Worm (Caenorhabditis elegans): Measurements from ENCODE around the gene F08B12.11.

Gene F08B12.11

DNA sequence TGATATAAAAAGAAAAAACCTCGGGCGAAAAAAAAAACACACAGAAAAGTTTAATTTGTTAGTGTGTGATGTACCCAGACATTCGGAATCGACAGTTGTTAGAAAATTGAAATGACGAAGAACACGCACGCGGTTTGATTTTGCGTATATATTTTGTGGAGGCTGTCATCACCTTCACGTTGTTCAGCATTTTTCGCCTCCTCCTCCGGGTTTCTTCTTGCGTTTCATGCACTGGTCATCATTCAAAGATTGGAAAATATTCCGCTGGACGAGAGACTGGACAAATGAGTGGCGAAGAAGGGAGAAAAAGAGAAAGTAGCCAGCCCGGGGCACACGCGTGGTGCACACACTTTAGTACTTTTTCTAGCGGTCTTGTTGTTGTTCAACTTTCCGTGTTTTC lies 40.0 kb upstream of the F08B12.11 start:
- TF ChIP-seq cey-2 (tag; optimal IDR thresholded peaks at IDR 0.05; ENCODE audit: borderline replicate concordance, insufficient read depth) (no peak), hlh-30 (tag; optimal IDR thresholded peaks at IDR 0.05; ENCODE audit: insufficient read depth) (peak; percentile 48), nhr-11 (tag; optimal IDR thresholded peaks at IDR 0.05) (peak; percentile 33), ceh-20 (GFP tag; IDR thresholded peaks at IDR 0.05) (no peak), mxl-3 (GFP tag; optimal IDR thresholded peaks at IDR 0.05) (peak; percentile 54), unc-62 (GFP tag; optimal IDR thresholded peaks at IDR 0.05 in 1 of 2) (peak in 1 of 2 experiments; percentile 98), unc-62 (tag; optimal IDR thresholded peaks at IDR 0.05) (no peak), fos-1 (tag; optimal IDR thresholded peaks at IDR 0.05) (no peak), daf-16 (GFP tag; optimal IDR thresholded peaks at IDR 0.05) (peak in 1 of 2 experiments; percentile 47), daf-16 (tag; optimal IDR thresholded peaks at IDR 0.05) (peak; percentile 17), hif-1 (tag; optimal IDR thresholded peaks at IDR 0.05) (peak in 1 of 2 experiments; percentile 16), hlh-11 (tag; optimal IDR thresholded peaks at IDR 0.05) (peak; percentile 42)

DNA sequence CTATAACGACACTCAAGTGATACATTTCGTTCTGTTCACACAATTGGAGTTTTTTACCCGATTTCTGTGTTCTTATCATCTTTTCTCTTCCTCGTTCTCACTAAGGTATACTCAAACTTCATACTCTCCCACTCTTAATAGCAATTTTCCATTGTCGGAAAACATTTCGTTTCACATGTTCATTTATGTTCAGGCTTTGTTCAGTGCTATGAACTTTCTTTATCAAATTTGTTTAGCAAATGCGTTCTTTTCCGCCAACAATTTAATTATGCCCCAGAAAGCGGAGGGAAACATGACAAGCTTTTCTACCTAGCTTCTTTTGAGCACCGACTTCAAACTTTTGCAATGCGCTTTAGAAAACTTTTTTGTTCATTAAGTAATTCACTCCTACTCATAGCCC lies 39.4 kb upstream of the F08B12.11 start:
- no peak for TF ChIP-seq daf-19 (GFP tag; conservative IDR thresholded peaks at IDR 0.05)
- no peak for TF ChIP-seq D1046.2 (GFP tag; IDR thresholded peaks at IDR 0.05)
- TF ChIP-seq mdl-1 (tag; optimal IDR thresholded peaks at IDR 0.05), result no peak
- no peak for TF ChIP-seq unc-130 (GFP tag; optimal IDR thresholded peaks at IDR 0.05)
- no peak for TF ChIP-seq egl-43 (GFP tag; IDR thresholded peaks at IDR 0.05)
- TF ChIP-seq dmd-6 (GFP tag; IDR thresholded peaks at IDR 0.05), result peak; percentile 18; the same call in 1 of the 2 replicates
- no peak for TF ChIP-seq ceh-82 (tag; optimal IDR thresholded peaks at IDR 0.05)
- TF ChIP-seq mdt-29 (GFP tag; IDR thresholded peaks at IDR 0.05), result no peak
- TF ChIP-seq set-16 (GFP tag; IDR thresholded peaks at IDR 0.05), result no peak
- no peak for TF ChIP-seq ztf-11 (tag; optimal IDR thresholded peaks at IDR 0.05)
- TF ChIP-seq madf-9 (GFP tag; conservative IDR thresholded peaks at IDR 0.05), result no peak
- no peak for TF ChIP-seq lsy-2 (tag; optimal IDR thresholded peaks at IDR 0.05)
- no peak for TF ChIP-seq madf-5 (GFP tag; IDR thresholded peaks at IDR 0.05)
- no peak for TF ChIP-seq hlh-30 (tag; optimal IDR thresholded peaks at IDR 0.05; ENCODE audit: insufficient read depth)
- no peak for TF ChIP-seq hlh-11 (tag; optimal IDR thresholded peaks at IDR 0.05)
- no peak for TF ChIP-seq hmg-1.1 (GFP tag; IDR thresholded peaks at IDR 0.05)
- TF ChIP-seq Y5F2A.4 (GFP tag; optimal IDR thresholded peaks at IDR 0.05), result no peak
- TF ChIP-seq unc-62 (GFP tag; optimal IDR thresholded peaks at IDR 0.05 in 1 of 2), result no peak
- TF ChIP-seq unc-62 (tag; optimal IDR thresholded peaks at IDR 0.05), result no peak
- TF ChIP-seq mes-2 (tag; optimal IDR thresholded peaks at IDR 0.05; ENCODE audit: poor library complexity, severe bottlenecking), result no peak
- no peak for TF ChIP-seq Y48G9A.11 (GFP tag; IDR thresholded peaks at IDR 0.05)
- TF ChIP-seq fos-1 (tag; optimal IDR thresholded peaks at IDR 0.05), result no peak
- peak; percentile 5 for TF ChIP-seq pqm-1 (tag; optimal IDR thresholded peaks at IDR 0.05)
- no peak for TF ChIP-seq rbr-2 (tag; optimal IDR thresholded peaks at IDR 0.05)
- TF ChIP-seq tag-97 (GFP tag; IDR thresholded peaks at IDR 0.05), result 0 out of 2 replicates have a peak, but pooled peaks have one; percentile 56
- peak; percentile 34 for TF ChIP-seq nhr-28 (tag; optimal IDR thresholded peaks at IDR 0.05)
- no peak for TF ChIP-seq nhr-10 (tag; optimal IDR thresholded peaks at IDR 0.05)
- no peak for TF ChIP-seq nhr-25 (tag; optimal IDR thresholded peaks at IDR 0.05; ENCODE audit: borderline replicate concordance, insufficient read depth)
- TF ChIP-seq nhr-41 (GFP tag; IDR thresholded peaks at IDR 0.05), result no peak
- TF ChIP-seq nhr-77 (tag; optimal IDR thresholded peaks at IDR 0.05), result no peak
- TF ChIP-seq ces-1 (GFP tag; optimal IDR thresholded peaks at IDR 0.05), result peak; percentile 91
- no peak for TF ChIP-seq F10B5.3 (tag; optimal IDR thresholded peaks at IDR 0.05)
- TF ChIP-seq nhr-76 (tag; optimal IDR thresholded peaks at IDR 0.05), result no peak
- TF ChIP-seq F26F4.8 (GFP tag; conservative IDR thresholded peaks at IDR 0.05), result no peak
- TF ChIP-seq ama-1 (optimal IDR thresholded peaks at IDR 0.05), result no peak
- peak; percentile 94 for TF ChIP-seq aha-1 (tag)
- no peak for TF ChIP-seq hif-1 (tag; optimal IDR thresholded peaks at IDR 0.05)
- no peak for TF ChIP-seq ZK337.2 (GFP tag; IDR thresholded peaks at IDR 0.05)
- no peak for TF ChIP-seq Y75B8A.6 (GFP tag; IDR thresholded peaks at IDR 0.05)
- no peak for TF ChIP-seq snpc-4 (tag; optimal IDR thresholded peaks at IDR 0.05)
- TF ChIP-seq ztf-7 (tag; optimal IDR thresholded peaks at IDR 0.05), result no peak

Measured in whole organism, L4 larva.